Fruit fly (Drosophila melanogaster): ENCODE results near the gene CG7896.

Gene CG7896

dm6 chr3R:30021009-30021408 is 37.8 kb downstream of the CG7896 start:
- TF ChIP-seq CG32121 (GFP tag; IDR thresholded peaks at IDR 0.05): peak; percentile 73
- TF ChIP-seq D1 (tag; optimal IDR thresholded peaks at IDR 0.05): no peak
- peak; percentile 20 for TF ChIP-seq CG9948 (tag; optimal IDR thresholded peaks at IDR 0.05)
- peak; percentile 37; the same call in 1 of the 3 replicates for TF ChIP-seq fd96Ca (GFP tag; IDR thresholded peaks at IDR 0.05)
- TF ChIP-seq CG8159 (tag; optimal IDR thresholded peaks at IDR 0.05): peak; percentile 27
- 0 out of 2 replicates have a peak, but pooled peaks have one; percentile 21 for TF ChIP-seq rn (GFP tag; IDR thresholded peaks at IDR 0.05)
- no peak for TF ChIP-seq CG12605 (GFP tag; IDR thresholded peaks at IDR 0.05)
- peak; percentile 64; the same call in 2 of the 3 replicates for TF ChIP-seq CG4496 (GFP tag; IDR thresholded peaks at IDR 0.05)
- TF ChIP-seq CG10348 (GFP tag; IDR thresholded peaks at IDR 0.05): no peak
- peak; percentile 44 for TF ChIP-seq CG8301 (tag; optimal IDR thresholded peaks at IDR 0.05)
- peak; percentile 57 for TF ChIP-seq Ets98B (GFP tag; IDR thresholded peaks at IDR 0.05)
- peak; percentile 8 for TF ChIP-seq CG17806 (tag; optimal IDR thresholded peaks at IDR 0.05)
- peak; percentile 9 for TF ChIP-seq CG15710 (tag; optimal IDR thresholded peaks at IDR 0.05)

- TF ChIP-seq CG8301 (tag; optimal IDR thresholded peaks at IDR 0.05) (no peak), CG13204 (GFP tag; optimal IDR thresholded peaks at IDR 0.05) (peak; percentile 98), CG17806 (tag; optimal IDR thresholded peaks at IDR 0.05) (peak; percentile 2), fd96Ca (GFP tag; IDR thresholded peaks at IDR 0.05) (no peak), CG14655 (GFP tag; optimal IDR thresholded peaks at IDR 0.05) (no peak), CG12605 (GFP tag; IDR thresholded peaks at IDR 0.05) (peak; percentile 47), Ets98B (GFP tag; IDR thresholded peaks at IDR 0.05) (peak; percentile 65; the same call in 1 of the 2 replicates), CG4496 (GFP tag; IDR thresholded peaks at IDR 0.05) (peak; percentile 61; the same call in 2 of the 3 replicates), EcR (GFP tag; optimal IDR thresholded peaks at IDR 0.05) (no peak), gl (tag; optimal IDR thresholded peaks at IDR 0.05) (no peak), rn (GFP tag; IDR thresholded peaks at IDR 0.05) (no peak), CG8159 (tag; optimal IDR thresholded peaks at IDR 0.05) (no peak), Snoo (tag; optimal IDR thresholded peaks at IDR 0.05) (peak; percentile 17), Pif1A (GFP tag; optimal IDR thresholded peaks at IDR 0.05) (no peak), CG10348 (GFP tag; IDR thresholded peaks at IDR 0.05) (no peak)
Observed at dm6 chr3R:30021559-30022451, 38.6 kb downstream of the CG7896 start, which contains the start of gene Mgat2. Gene Mgat2, minus strand, starts transcription at chr3R:30022221.

- peak; percentile 93 for TF ChIP-seq EcR (GFP tag; optimal IDR thresholded peaks at IDR 0.05)
- no peak for TF ChIP-seq Snoo (tag; optimal IDR thresholded peaks at IDR 0.05)
Observed at dm6 chr3R:30022452-30023028, 39.3 kb downstream of the CG7896 start, which contains the start of the genes RpS28a and Axn. Gene RpS28a, minus strand, starts transcription at chr3R:30022648. Gene Axn, plus strand, starts transcription at chr3R:30022842.

- TF ChIP-seq CG32121 (GFP tag; IDR thresholded peaks at IDR 0.05) (no peak), CG12605 (GFP tag; IDR thresholded peaks at IDR 0.05) (no peak), CG13204 (GFP tag; optimal IDR thresholded peaks at IDR 0.05) (no peak), CG17806 (tag; optimal IDR thresholded peaks at IDR 0.05) (no peak), CG4496 (GFP tag; IDR thresholded peaks at IDR 0.05) (no peak)
Observed at dm6 chr3R:30023445-30023844, 40.2 kb downstream of the CG7896 start.

- TF ChIP-seq CG8301 (tag; optimal IDR thresholded peaks at IDR 0.05) (no peak), D1 (tag; optimal IDR thresholded peaks at IDR 0.05) (no peak), CG10348 (GFP tag; IDR thresholded peaks at IDR 0.05) (no peak), CG9948 (tag; optimal IDR thresholded peaks at IDR 0.05) (no peak), CG34367 (tag; optimal IDR thresholded peaks at IDR 0.05) (no peak), CG17806 (tag; optimal IDR thresholded peaks at IDR 0.05) (no peak), CG13204 (GFP tag; optimal IDR thresholded peaks at IDR 0.05) (no peak), CG14655 (GFP tag; optimal IDR thresholded peaks at IDR 0.05) (no peak), CG8159 (tag; optimal IDR thresholded peaks at IDR 0.05) (no peak), rn (GFP tag; IDR thresholded peaks at IDR 0.05) (no peak), CG32121 (GFP tag; IDR thresholded peaks at IDR 0.05) (no peak), Snoo (tag; optimal IDR thresholded peaks at IDR 0.05) (no peak), gl (tag; optimal IDR thresholded peaks at IDR 0.05) (no peak), fd96Ca (GFP tag; IDR thresholded peaks at IDR 0.05) (no peak), Pif1A (GFP tag; optimal IDR thresholded peaks at IDR 0.05) (no peak), CG12605 (GFP tag; IDR thresholded peaks at IDR 0.05) (no peak)
Observed at dm6 chr3R:30030061-30030460, 46.8 kb downstream of the CG7896 start.

- TF ChIP-seq CG14655 (GFP tag; optimal IDR thresholded peaks at IDR 0.05) (no peak), gl (tag; optimal IDR thresholded peaks at IDR 0.05) (no peak), rn (GFP tag; IDR thresholded peaks at IDR 0.05) (no peak), CG10348 (GFP tag; IDR thresholded peaks at IDR 0.05) (no peak), EcR (GFP tag; optimal IDR thresholded peaks at IDR 0.05) (no peak), D1 (tag; optimal IDR thresholded peaks at IDR 0.05) (no peak)
Observed at dm6 chr3R:30032281-30032680, 49.1 kb downstream of the CG7896 start.

Data from whole organism, pupa.